Worm (Caenorhabditis elegans) whole organism, young adult: ENCODE data around the gene ZK829.7.

ENCODE experiments used
- B0035.1 ChIP-seq: sonication (generic microtip); optimal IDR thresholded peaks from 2 replicates; lab custom pipeline; 2016; ENCODE audit warnings: missing genetic modification characterization, mild to moderate bottlenecking, missing compliant biosample characterization, missing genotype, missing genetic modification reagents
- C06A6.2 ChIP-seq: fragments of 200-800 bp; sonication (Bioruptor generic); conservative IDR thresholded peaks from 2 replicates; pipeline ENCODE4 v1.3.6; 2022; ENCODE audit warnings: missing genetic modification characterization, missing compliant biosample characterization
- F22D6.2 ChIP-seq: sonication (generic microtip); optimal IDR thresholded peaks from 2 replicates; lab custom pipeline; 2016; ENCODE audit warnings: mild to moderate bottlenecking, missing genetic modification characterization, missing compliant biosample characterization
- F52B5.7 ChIP-seq: sonication (generic microtip); optimal IDR thresholded peaks from 2 replicates; lab custom pipeline; 2016; ENCODE audit warnings: mild to moderate bottlenecking, missing genetic modification characterization, missing compliant biosample characterization
- K11D2.4 ChIP-seq: fragments of 200-800 bp; sonication (Bioruptor generic); IDR thresholded peaks from 2 replicates; pipeline ENCODE4 v1.3.6; 2022; ENCODE audit warnings: missing genetic modification reagents, missing genetic modification characterization, missing compliant biosample characterization
- K12H6.12 ChIP-seq: fragments of 200-800 bp; sonication (Bioruptor generic); optimal IDR thresholded peaks from 2 replicates; lab custom pipeline; 2018; ENCODE audit warnings: mild to moderate bottlenecking, missing genetic modification characterization, missing compliant biosample characterization
- T07F8.4 ChIP-seq: sonication (generic microtip); optimal IDR thresholded peaks from 2 replicates; lab custom pipeline; 2016; ENCODE audit warnings: mild to moderate bottlenecking, missing genetic modification characterization, moderate library complexity, missing compliant biosample characterization
- Y53F4B.3 ChIP-seq: fragments of 200-800 bp; sonication (Bioruptor generic); IDR thresholded peaks from 2 replicates; pipeline ENCODE4 v1.3.6; 2022; ENCODE audit warnings: missing genetic modification reagents, missing genetic modification characterization, missing compliant biosample characterization
- Y79H2A.3 ChIP-seq: fragments of 200-800 bp; sonication (Bioruptor generic); conservative IDR thresholded peaks from 2 replicates; pipeline ENCODE4 v1.3.6; 2022; ENCODE audit warnings: missing genetic modification reagents, missing genetic modification characterization, missing compliant biosample characterization
- ZK185.1 ChIP-seq: sonication (generic microtip); optimal IDR thresholded peaks from 2 replicates; lab custom pipeline; 2016; ENCODE audit warnings: mild to moderate bottlenecking, missing genetic modification characterization, missing compliant biosample characterization; ENCODE audit not compliant: poor library complexity, severe bottlenecking
- akir-1 ChIP-seq: fragments of 200-800 bp; sonication (Bioruptor generic); optimal IDR thresholded peaks from 2 replicates; lab custom pipeline; 2018; ENCODE audit warnings: mild to moderate bottlenecking, missing genetic modification characterization, moderate library complexity, missing compliant biosample characterization
- aptf-2 ChIP-seq: fragments of 200-800 bp; sonication (Bioruptor generic); conservative IDR thresholded peaks from 2 replicates; pipeline ENCODE4 v1.3.6; 2022; ENCODE audit warnings: missing genetic modification reagents, missing genetic modification characterization, missing compliant biosample characterization
- atf-7 ChIP-seq: sonication (generic microtip); optimal IDR thresholded peaks from 2 replicates; lab custom pipeline; 2017; ENCODE audit warnings: mild to moderate bottlenecking, missing genetic modification characterization, missing compliant biosample characterization
- athp-1 ChIP-seq: sonication (generic microtip); optimal IDR thresholded peaks from 2 replicates; lab custom pipeline; 2017; ENCODE audit warnings: mild to moderate bottlenecking, missing genetic modification characterization, missing compliant biosample characterization
- attf-5 ChIP-seq: fragments of 200-800 bp; sonication (Bioruptor generic); optimal IDR thresholded peaks from 2 replicates; lab custom pipeline; 2018; ENCODE audit warnings: mild to moderate bottlenecking, missing genetic modification characterization, missing compliant biosample characterization
- bed-1 ChIP-seq: fragments of 200-800 bp; sonication (Bioruptor generic); IDR thresholded peaks from 2 replicates; pipeline ENCODE4 v1.3.6; 2022; ENCODE audit warnings: missing genetic modification reagents, missing genetic modification characterization, missing compliant biosample characterization
- ceh-91 ChIP-seq: fragments of 200-800 bp; sonication (Bioruptor generic); IDR thresholded peaks from 2 replicates; pipeline ENCODE4 v1.3.6; 2022; ENCODE audit warnings: missing genetic modification reagents, missing genetic modification characterization, missing compliant biosample characterization
- chd-7 ChIP-seq: sonication (generic microtip); optimal IDR thresholded peaks from 2 replicates; lab custom pipeline; 2016; ENCODE audit warnings: mild to moderate bottlenecking, missing genetic modification characterization, moderate library complexity, missing compliant biosample characterization
- dox-1 ChIP-seq: fragments of 200-800 bp; sonication (Bioruptor generic); IDR thresholded peaks from 2 replicates; pipeline ENCODE4 v1.3.6; 2022; ENCODE audit warnings: missing genetic modification reagents, missing genetic modification characterization, missing compliant biosample characterization
- dpff-1 ChIP-seq: sonication (generic microtip); optimal IDR thresholded peaks from 2 replicates; lab custom pipeline; 2017; ENCODE audit warnings: mild to moderate bottlenecking, missing genetic modification characterization, missing compliant biosample characterization
- ekl-4 ChIP-seq: fragments of 200-800 bp; sonication (Bioruptor generic); IDR thresholded peaks from 2 replicates; pipeline ENCODE4 v1.3.6; 2022; ENCODE audit warnings: missing genetic modification reagents, missing genetic modification characterization, missing compliant biosample characterization
- ets-4 ChIP-seq: fragments of 200-800 bp; sonication (Bioruptor generic); optimal IDR thresholded peaks from 2 replicates; lab custom pipeline; 2018; ENCODE audit warnings: mild to moderate bottlenecking, missing genetic modification characterization, missing compliant biosample characterization
- hmg-20 ChIP-seq: fragments of 200-800 bp; sonication (Bioruptor generic); IDR thresholded peaks from 2 replicates; pipeline ENCODE4 v1.3.6; 2022; ENCODE audit warnings: missing genetic modification reagents, missing genetic modification characterization, missing compliant biosample characterization
- lag-1 ChIP-seq: fragments of 200-800 bp; sonication (Bioruptor generic); IDR thresholded peaks from 2 replicates; pipeline ENCODE4 v1.3.6; 2022; ENCODE audit warnings: missing genetic modification reagents, missing genetic modification characterization, missing compliant biosample characterization
- let-526 ChIP-seq: fragments of 200-800 bp; sonication (Bioruptor generic); IDR thresholded peaks from 2 replicates; pipeline ENCODE4 v1.3.6; 2022; ENCODE audit warnings: missing genetic modification reagents, missing genetic modification characterization, missing compliant biosample characterization
- lin-35 ChIP-seq, 3 experiments: fragments of 150-350 bp in 2 of 3; sonication (generic microtip) in 1 of 3; optimal IDR thresholded peaks; 2 replicates each; lab custom pipeline; 2014 to 2018; ENCODE audit warnings: missing biosample characterization in 3 of 3, missing genetic modification characterization in 3 of 3, missing genetic modification reagents in 3 of 3
- lin-40 ChIP-seq: sonication (generic microtip); optimal IDR thresholded peaks from 2 replicates; lab custom pipeline; 2016; ENCODE audit warnings: missing genetic modification characterization, mild to moderate bottlenecking, missing compliant biosample characterization, missing genotype, missing genetic modification reagents
- lir-1 ChIP-seq: fragments of 200-800 bp; sonication (Bioruptor generic); conservative IDR thresholded peaks from 2 replicates; pipeline ENCODE4 v1.3.6; 2022; ENCODE audit warnings: missing genetic modification reagents, missing genetic modification characterization, missing compliant biosample characterization
- lsl-1 ChIP-seq: fragments of 200-800 bp; sonication (Bioruptor generic); optimal IDR thresholded peaks from 2 replicates; lab custom pipeline; 2018; ENCODE audit warnings: mild to moderate bottlenecking, missing genetic modification characterization, moderate library complexity, missing compliant biosample characterization
- madf-3 ChIP-seq: fragments of 200-800 bp; sonication (Bioruptor generic); IDR thresholded peaks from 2 replicates; pipeline ENCODE4 v1.3.6; 2022; ENCODE audit warnings: missing genetic modification reagents, missing genetic modification characterization, missing compliant biosample characterization
- madf-6 ChIP-seq: fragments of 200-800 bp; sonication (Bioruptor generic); IDR thresholded peaks from 2 replicates; pipeline ENCODE4 v1.3.6; 2022; ENCODE audit warnings: missing genetic modification reagents, missing genetic modification characterization, missing compliant biosample characterization
- madf-8 ChIP-seq: fragments of 200-800 bp; sonication (Bioruptor generic); conservative IDR thresholded peaks from 2 replicates; pipeline ENCODE4 v1.3.6; 2022; ENCODE audit warnings: missing genetic modification reagents, missing genetic modification characterization, missing compliant biosample characterization
- mxl-1 ChIP-seq: sonication (generic microtip); optimal IDR thresholded peaks from 2 replicates; lab custom pipeline; 2016; ENCODE audit warnings: missing genetic modification characterization, missing compliant biosample characterization
- nfya-1 ChIP-seq: sonication (generic microtip); optimal IDR thresholded peaks from 2 replicates; lab custom pipeline; 2017; ENCODE audit warnings: antibody characterized with exemption, missing compliant biosample characterization, missing genetic modification characterization, borderline replicate concordance; ENCODE audit not compliant: insufficient read depth
- nfyb-1 ChIP-seq: fragments of 200-800 bp; sonication (Bioruptor generic); IDR thresholded peaks from 2 replicates; pipeline ENCODE4 v1.3.6; 2022; ENCODE audit warnings: missing genetic modification reagents, missing genetic modification characterization, missing compliant biosample characterization
- nhr-120 ChIP-seq: fragments of 200-800 bp; sonication (Bioruptor generic); IDR thresholded peaks from 2 replicates; pipeline ENCODE4 v1.3.6; 2022; ENCODE audit warnings: missing genetic modification characterization, missing compliant biosample characterization
- nhr-179 ChIP-seq: sonication (generic microtip); optimal IDR thresholded peaks from 2 replicates; lab custom pipeline; 2016; ENCODE audit warnings: mild to moderate bottlenecking, missing genetic modification characterization, missing compliant biosample characterization
- pbrm-1 ChIP-seq: fragments of 200-800 bp; sonication (Bioruptor generic); IDR thresholded peaks from 2 replicates; pipeline ENCODE4 v1.3.6; 2022; ENCODE audit warnings: missing genetic modification reagents, missing genetic modification characterization, missing compliant biosample characterization
- repo-1 ChIP-seq: sonication (generic microtip); optimal IDR thresholded peaks from 2 replicates; lab custom pipeline; 2017; ENCODE audit warnings: mild to moderate bottlenecking, missing genetic modification characterization, missing compliant biosample characterization
- snpc-3.4 ChIP-seq: sonication (generic microtip); optimal IDR thresholded peaks from 2 replicates; lab custom pipeline; 2017; ENCODE audit warnings: missing genetic modification characterization, mild to moderate bottlenecking, missing compliant biosample characterization, antibody characterized with exemption, moderate library complexity, missing genotype, missing genetic modification reagents
- snpc-4 ChIP-seq, 5 experiments: fragments of 150-350 bp in 1 of 5; sonication (generic microtip) in 4 of 5; optimal IDR thresholded peaks; 2 replicates each; lab custom pipeline; 2014 to 2018; ENCODE audit warnings: missing genetic modification characterization in 5 of 5, missing biosample characterization in 3 of 5, antibody characterized with exemption in 2 of 5, mild to moderate bottlenecking in 2 of 5, missing compliant biosample characterization in 2 of 5, missing genotype in 2 of 5, moderate library complexity in 2 of 5, missing genetic modification reagents in 1 of 5
- tbx-9 ChIP-seq: sonication (generic microtip); optimal IDR thresholded peaks from 2 replicates; lab custom pipeline; 2016; ENCODE audit warnings: borderline replicate concordance, missing genetic modification characterization, inconsistent platforms, missing compliant biosample characterization
- xnd-1 ChIP-seq: sonication (generic microtip); optimal IDR thresholded peaks from 2 replicates; lab custom pipeline; 2016; ENCODE audit warnings: missing genotype, missing genetic modification reagents, missing genetic modification characterization, missing compliant biosample characterization
- zfh-2 ChIP-seq: fragments of 200-800 bp; sonication (Bioruptor generic); conservative IDR thresholded peaks from 2 replicates; pipeline ENCODE4 v1.3.6; 2022; ENCODE audit warnings: missing genetic modification reagents, missing genetic modification characterization, missing compliant biosample characterization
- ztf-18 ChIP-seq: sonication (generic microtip); optimal IDR thresholded peaks from 2 replicates; lab custom pipeline; 2016; ENCODE audit warnings: missing genotype, mild to moderate bottlenecking, missing genetic modification characterization, missing compliant biosample characterization
- ztf-22 ChIP-seq: fragments of 200-800 bp; sonication (Bioruptor generic); optimal IDR thresholded peaks from 2 replicates; lab custom pipeline; 2018; ENCODE audit warnings: mild to moderate bottlenecking, missing genetic modification characterization, moderate library complexity, missing compliant biosample characterization
- ztf-28 ChIP-seq: fragments of 200-800 bp; sonication (Bioruptor generic); IDR thresholded peaks from 2 replicates; pipeline ENCODE4 v1.3.6; 2022; ENCODE audit warnings: missing genetic modification reagents, missing genetic modification characterization, missing compliant biosample characterization

The ZK829.7 gene

DNA sequence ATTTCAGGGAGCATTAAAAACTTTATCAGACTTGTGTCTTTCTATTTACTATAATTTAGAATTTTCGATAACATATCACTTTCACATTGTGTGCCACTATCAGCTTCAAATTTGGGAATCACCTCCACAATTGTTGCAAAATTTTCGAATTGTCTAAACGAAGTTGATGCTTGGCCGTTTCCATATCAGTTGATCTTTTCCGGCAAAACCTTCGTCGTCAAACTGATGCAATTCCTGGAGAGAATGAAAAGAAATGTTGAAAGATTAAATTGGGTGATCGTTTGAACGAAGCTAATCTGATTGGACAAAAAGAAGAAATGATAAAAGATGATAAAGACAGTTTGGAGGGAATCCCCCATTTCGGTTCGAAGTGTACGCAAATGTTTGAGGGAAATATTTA, 5.7 kb downstream of the ZK829.7 start (continued):
- TF ChIP-seq aptf-2 (GFP tag; lab: Robert Waterston, UW), result no peak
- no peak for TF ChIP-seq tbx-9 (tag; lab: Kevin White, UChicago)
- no peak for TF ChIP-seq akir-1 (GFP tag; lab: Kevin White, UChicago)
- TF ChIP-seq dox-1 (GFP tag; lab: Robert Waterston, UW), result peak; percentile 21; the same call in 1 of the 2 replicates
- TF ChIP-seq F52B5.7 (tag; lab: Kevin White, UChicago), result peak; percentile 55
- peak; percentile 69; the same call in 1 of the 2 replicates for TF ChIP-seq ekl-4
- no peak for TF ChIP-seq F22D6.2
- peak; percentile 1 for TF ChIP-seq snpc-3.4 (tag; lab: Kevin White, UChicago)
- no peak for TF ChIP-seq nhr-179
- peak; percentile 45 for TF ChIP-seq ZK185.1 (tag; lab: Kevin White, UChicago)
- no peak for TF ChIP-seq dpff-1 (tag; lab: Kevin White, UChicago)
- TF ChIP-seq hmg-20 (GFP tag; lab: Robert Waterston, UW), result no peak; the same call in 1 of the 2 replicates
- TF ChIP-seq attf-5 (GFP tag; lab: Kevin White, UChicago), result no peak
- TF ChIP-seq lag-1 (GFP tag; lab: Robert Waterston, UW), result no peak
- TF ChIP-seq ets-4 (GFP tag; lab: Kevin White, UChicago), result peak; percentile 88
- TF ChIP-seq madf-8 (GFP tag; lab: Robert Waterston, UW), result no peak
- TF ChIP-seq nhr-120 (GFP tag; lab: Robert Waterston, UW), result no peak
- no peak for TF ChIP-seq zfh-2 (GFP tag; lab: Robert Waterston, UW)
- no peak for TF ChIP-seq lsl-1 (GFP tag; lab: Kevin White, UChicago)
- 0 out of 2 replicates have a peak, but pooled peaks have one; percentile 54 for TF ChIP-seq Y79H2A.3 (GFP tag; lab: Robert Waterston, UW)
- no peak for TF ChIP-seq B0035.1 (tag; lab: Kevin White, UChicago)
- TF ChIP-seq bed-1 (GFP tag; lab: Robert Waterston, UW), result no peak
- TF ChIP-seq athp-1 (tag; lab: Kevin White, UChicago), result peak; percentile 19
- TF ChIP-seq K12H6.12 (tag; lab: Kevin White, UChicago), result no peak
- no peak for TF ChIP-seq lir-1 (GFP tag; lab: Robert Waterston, UW)
- peak; percentile 81 for TF ChIP-seq repo-1 (tag; lab: Kevin White, UChicago)
- no peak for TF ChIP-seq ceh-91 (GFP tag; lab: Robert Waterston, UW)
- peak; percentile 92 for TF ChIP-seq atf-7 (tag; lab: Kevin White, UChicago)
- TF ChIP-seq madf-6 (GFP tag; lab: Robert Waterston, UW), result peak; percentile 43; the same call in 1 of the 2 replicates
- no peak for TF ChIP-seq nfya-1 (tag; lab: Kevin White, UChicago)
- TF ChIP-seq mxl-1 (tag; lab: Kevin White, UChicago), result no peak
- TF ChIP-seq nfyb-1 (GFP tag; lab: Robert Waterston, UW), result no peak
- TF ChIP-seq lin-40, result peak; percentile 58
- TF ChIP-seq snpc-4 (GFP tag; optimal IDR thresholded peaks at IDR 0.05; lab: Kevin White, UChicago), result no peak
- peak in 1 of 4 experiments; percentile 34 for TF ChIP-seq snpc-4 (tag; optimal IDR thresholded peaks at IDR 0.05; lab: Kevin White, UChicago)
- peak; percentile 63; the same call in 1 of the 2 replicates for TF ChIP-seq C06A6.2
- TF ChIP-seq let-526 (GFP tag; lab: Robert Waterston, UW), result no peak
- peak; percentile 67; the same call in 1 of the 2 replicates for TF ChIP-seq madf-3 (GFP tag; lab: Robert Waterston, UW)
- peak in 1 of 3 experiments; percentile 53 for TF ChIP-seq lin-35 (GFP tag; optimal IDR thresholded peaks at IDR 0.05; lab: Kevin White, UChicago)
- TF ChIP-seq T07F8.4, result no peak
- peak; percentile 26 for TF ChIP-seq ztf-18 (tag; lab: Kevin White, UChicago)
- TF ChIP-seq Y53F4B.3, result no peak
- TF ChIP-seq chd-7 (tag; lab: Kevin White, UChicago), result peak; percentile 79
- TF ChIP-seq xnd-1 (tag; lab: Kevin White, UChicago), result no peak
- no peak for TF ChIP-seq ztf-28 (GFP tag; lab: Robert Waterston, UW)
- peak; percentile 71 for TF ChIP-seq ztf-22 (GFP tag; lab: Kevin White, UChicago)
- 0 out of 2 replicates have a peak, but pooled peaks have one; percentile 22 for TF ChIP-seq K11D2.4 (GFP tag; lab: Robert Waterston, UW)
- peak; percentile 44; the same call in 1 of the 2 replicates for TF ChIP-seq pbrm-1 (GFP tag; lab: Robert Waterston, UW)
